Worm (Caenorhabditis elegans): ENCODE data around the gene cyn-17.

Gene cyn-17

ce11 chrV:5820401-5820800 is 20.9 kb downstream of the cyn-17 start:
- TF ChIP-seq nfya-1 (tag; optimal IDR thresholded peaks at IDR 0.05) (no peak), zip-5 (tag; optimal IDR thresholded peaks at IDR 0.05) (no peak), ceh-14 (tag; optimal IDR thresholded peaks at IDR 0.05) (no peak), pha-2 (tag; optimal IDR thresholded peaks at IDR 0.05) (no peak), hlh-30 (tag; optimal IDR thresholded peaks at IDR 0.05; ENCODE audit: insufficient read depth) (no peak), madf-2 (tag; optimal IDR thresholded peaks at IDR 0.05) (no peak)

- TF ChIP-seq nhr-232 (tag; optimal IDR thresholded peaks at IDR 0.05) (no peak), ceh-9 (tag; optimal IDR thresholded peaks at IDR 0.05) (no peak), lim-6 (tag; optimal IDR thresholded peaks at IDR 0.05) (no peak), ceh-45 (GFP tag; IDR thresholded peaks at IDR 0.05) (no peak), elt-2 (tag; optimal IDR thresholded peaks at IDR 0.05) (peak; percentile 26), rnt-1 (tag; optimal IDR thresholded peaks at IDR 0.05) (no peak), hlh-8 (tag; optimal IDR thresholded peaks at IDR 0.05) (no peak), ceh-22 (tag; optimal IDR thresholded peaks at IDR 0.05) (no peak)
Measured at ce11 chrV:5821451-5822143, 22.1 kb downstream of the cyn-17 start.

ce11 chrV:5822968-5823367 is 23.5 kb downstream of the cyn-17 start:
- no peak for TF ChIP-seq ceh-30 (tag; optimal IDR thresholded peaks at IDR 0.05)
- no peak for TF ChIP-seq elt-2 (tag; optimal IDR thresholded peaks at IDR 0.05)
- TF ChIP-seq pha-4 (tag; optimal IDR thresholded peaks at IDR 0.05) = no peak
- TF ChIP-seq ama-1 (optimal IDR thresholded peaks at IDR 0.05) = no peak
- TF ChIP-seq K02D7.2 (tag; optimal IDR thresholded peaks at IDR 0.05) = no peak

- TF ChIP-seq pha-4 (tag; optimal IDR thresholded peaks at IDR 0.05) (no peak), sox-4 (tag; optimal IDR thresholded peaks at IDR 0.05) (no peak), T23F11.4 (GFP tag; optimal IDR thresholded peaks at IDR 0.05) (no peak), nhr-11 (tag; optimal IDR thresholded peaks at IDR 0.05) (no peak), ceh-19 (GFP tag; optimal IDR thresholded peaks at IDR 0.05) (no peak), dmd-4 (tag; optimal IDR thresholded peaks at IDR 0.05; ENCODE audit: borderline replicate concordance) (no peak), eyg-1 (tag; optimal IDR thresholded peaks at IDR 0.05) (no peak), odd-2 (tag; optimal IDR thresholded peaks at IDR 0.05) (no peak), K02D7.2 (tag; optimal IDR thresholded peaks at IDR 0.05) (no peak), hlh-6 (tag; optimal IDR thresholded peaks at IDR 0.05) (no peak), fkh-6 (tag; optimal IDR thresholded peaks at IDR 0.05) (no peak), ceh-48 (tag; optimal IDR thresholded peaks at IDR 0.05) (no peak)
Measured at ce11 chrV:5825478-5825877, 26.0 kb downstream of the cyn-17 start.

- TF ChIP-seq pax-1 (tag; optimal IDR thresholded peaks at IDR 0.05) (no peak), odd-2 (tag; optimal IDR thresholded peaks at IDR 0.05) (no peak), K09A11.1 (tag; optimal IDR thresholded peaks at IDR 0.05; ENCODE audit: insufficient read depth) (no peak), ztf-16 (tag; optimal IDR thresholded peaks at IDR 0.05) (no peak), ceh-18 (tag; optimal IDR thresholded peaks at IDR 0.05) (no peak), sdc-2 (tag; optimal IDR thresholded peaks at IDR 0.05) (no peak), unc-3 (GFP tag; conservative IDR thresholded peaks at IDR 0.05) (no peak), unc-3 (tag; optimal IDR thresholded peaks at IDR 0.05) (no peak), hlh-8 (tag; optimal IDR thresholded peaks at IDR 0.05) (no peak), unc-86 (tag; optimal IDR thresholded peaks at IDR 0.05) (no peak), dve-1 (tag; optimal IDR thresholded peaks at IDR 0.05) (no peak), K02D7.2 (tag; optimal IDR thresholded peaks at IDR 0.05) (no peak), hlh-6 (tag; optimal IDR thresholded peaks at IDR 0.05) (no peak), nhr-11 (tag; optimal IDR thresholded peaks at IDR 0.05) (no peak), lin-11 (tag; optimal IDR thresholded peaks at IDR 0.05) (no peak)
Measured at ce11 chrV:5826592-5826991, 27.1 kb downstream of the cyn-17 start, which contains the start of gene let-418. TSS of gene let-418 (plus strand) at chrV:5826833.

Measured in whole organism, late embryonic.